Worm (Caenorhabditis elegans): ENCODE results near the gene frpr-9.

Gene frpr-9

DNA sequence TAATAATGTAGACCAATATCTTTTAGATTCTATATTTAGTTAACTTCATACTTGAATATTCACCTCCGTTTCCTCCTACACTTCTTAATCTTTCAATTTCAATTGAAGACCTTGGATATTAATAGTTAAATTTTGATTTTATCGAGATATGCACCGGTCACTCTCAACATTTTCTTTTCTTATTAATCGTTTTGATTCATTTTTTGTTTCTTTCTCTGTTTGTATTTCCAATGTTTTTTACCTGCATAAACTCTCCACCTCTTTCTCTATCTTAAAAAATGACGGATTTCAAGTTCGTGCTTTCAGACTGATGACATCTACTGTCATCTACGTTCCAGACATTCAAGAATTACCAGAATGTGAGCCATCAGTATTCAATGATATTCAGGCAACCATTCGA, at the start of gene frpr-9:
Gene frpr-9 (plus strand): TSS at position 301 of the 400 bp plus-strand sequence.
- no peak for TF ChIP-seq nhr-28 (tag; optimal IDR thresholded peaks at IDR 0.05)
- TF ChIP-seq ham-2 (GFP tag; optimal IDR thresholded peaks at IDR 0.05) = no peak
- TF ChIP-seq unc-120 (tag; optimal IDR thresholded peaks at IDR 0.05; ENCODE audit: poor library complexity, severe bottlenecking) = no peak
- no peak for TF ChIP-seq mep-1 (tag; optimal IDR thresholded peaks at IDR 0.05)
- TF ChIP-seq hlh-1 (tag; optimal IDR thresholded peaks at IDR 0.05) = no peak
- TF ChIP-seq bed-3 (GFP tag; optimal IDR thresholded peaks at IDR 0.05) = no peak
- no peak for TF ChIP-seq mls-2 (tag; optimal IDR thresholded peaks at IDR 0.05)
- TF ChIP-seq ceh-43 (GFP tag; optimal IDR thresholded peaks at IDR 0.05) = no peak
- no peak for TF ChIP-seq nhr-2 (tag; optimal IDR thresholded peaks at IDR 0.05)
- TF ChIP-seq M03D4.4 (tag; optimal IDR thresholded peaks at IDR 0.05) = no peak
- no peak for TF ChIP-seq ceh-83 (GFP tag; optimal IDR thresholded peaks at IDR 0.05)

DNA sequence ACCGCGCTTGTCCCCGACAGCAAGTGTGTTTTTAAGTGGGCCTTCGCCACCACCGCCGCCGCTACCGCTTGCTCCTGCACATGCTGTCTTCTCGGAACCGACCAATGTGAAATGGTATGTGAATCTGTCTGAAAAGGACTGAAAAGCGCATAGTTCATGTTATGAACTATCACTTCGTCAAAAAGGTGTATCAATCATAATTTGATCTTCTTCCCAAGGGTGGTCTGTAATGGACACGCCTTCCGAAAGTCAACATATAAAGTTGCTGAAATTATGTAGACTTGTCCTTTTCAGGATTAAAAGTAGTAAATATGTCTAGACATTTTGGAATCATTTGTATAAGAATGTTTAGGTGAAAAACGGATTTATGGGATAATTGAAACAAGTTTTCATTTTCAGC, 49.7 kb upstream of the frpr-9 start, which contains the start of gene zip-9:
Gene zip-9 (plus strand): TSS at position 301 of the 400 bp plus-strand sequence.
- TF ChIP-seq pha-4 (tag; optimal IDR thresholded peaks at IDR 0.05) = no peak
- TF ChIP-seq cnd-1 (tag; optimal IDR thresholded peaks at IDR 0.05) = no peak
- no peak for TF ChIP-seq ces-1 (GFP tag; optimal IDR thresholded peaks at IDR 0.05)
- no peak for TF ChIP-seq zip-8 (tag; optimal IDR thresholded peaks at IDR 0.05)
- TF ChIP-seq bed-3 (GFP tag; optimal IDR thresholded peaks at IDR 0.05) = no peak
- no peak for TF ChIP-seq nhr-28 (tag; optimal IDR thresholded peaks at IDR 0.05)
- TF ChIP-seq nhr-12 (tag; optimal IDR thresholded peaks at IDR 0.05) = no peak
- TF ChIP-seq lin-32 (GFP tag; optimal IDR thresholded peaks at IDR 0.05) = no peak
- TF ChIP-seq ham-2 (GFP tag; optimal IDR thresholded peaks at IDR 0.05) = no peak
- TF ChIP-seq nhr-2 (tag; optimal IDR thresholded peaks at IDR 0.05) = no peak
- no peak for TF ChIP-seq M03D4.4 (tag; optimal IDR thresholded peaks at IDR 0.05)
- TF ChIP-seq ceh-83 (GFP tag; optimal IDR thresholded peaks at IDR 0.05) = no peak
- TF ChIP-seq unc-62 (GFP tag; optimal IDR thresholded peaks at IDR 0.05) = no peak
- no peak for TF ChIP-seq lsy-2 (tag; optimal IDR thresholded peaks at IDR 0.05)
- no peak for TF ChIP-seq hlh-1 (tag; optimal IDR thresholded peaks at IDR 0.05)
- no peak for TF ChIP-seq mep-1 (tag; optimal IDR thresholded peaks at IDR 0.05)
- TF ChIP-seq blmp-1 (tag; optimal IDR thresholded peaks at IDR 0.05) = no peak
- no peak for TF ChIP-seq ceh-39 (tag; optimal IDR thresholded peaks at IDR 0.05)
- no peak for TF ChIP-seq sptf-1 (tag; optimal IDR thresholded peaks at IDR 0.05)

DNA sequence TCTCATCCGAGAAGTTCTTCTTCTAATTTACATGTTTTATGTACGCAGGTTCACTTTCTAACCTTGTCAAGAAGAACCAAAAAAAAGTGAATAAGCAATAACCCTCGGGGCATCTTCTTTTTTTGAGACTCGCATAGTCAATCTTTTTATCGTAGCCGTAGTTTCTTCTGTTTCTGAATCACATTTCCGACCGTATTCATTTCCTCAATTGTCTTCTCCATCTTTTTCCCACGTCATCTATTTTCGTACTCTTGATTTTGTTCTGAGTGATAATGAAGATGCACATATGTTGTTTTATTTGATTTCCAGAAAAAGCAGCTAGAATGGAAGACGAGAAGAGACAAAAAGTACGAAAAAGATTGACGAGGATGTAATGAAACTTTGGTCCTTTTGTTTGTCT, 47.0 kb upstream of the frpr-9 start:
- TF ChIP-seq sem-2 (GFP tag; optimal IDR thresholded peaks at IDR 0.05) (no peak), ces-1 (GFP tag; optimal IDR thresholded peaks at IDR 0.05) (peak; percentile 28)

DNA sequence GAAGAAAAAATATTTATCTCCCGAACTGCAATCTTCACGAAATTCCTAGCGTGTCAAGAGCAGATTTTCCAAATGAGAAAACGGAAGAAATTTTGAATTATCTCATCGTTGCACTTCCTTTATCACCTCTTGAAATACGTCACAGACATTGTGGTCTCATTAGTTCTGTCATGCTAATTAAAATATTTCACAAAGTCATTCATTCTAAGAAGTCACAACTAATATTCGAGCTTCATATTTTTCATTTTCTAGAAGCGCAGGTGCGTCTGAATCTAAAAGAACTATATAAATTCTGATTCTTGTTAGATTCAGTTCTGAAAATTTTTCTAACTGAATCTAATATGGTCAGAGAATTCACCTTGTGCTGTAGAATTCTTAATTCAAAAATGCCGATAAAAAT, 44.7 kb upstream of the frpr-9 start:
- TF ChIP-seq lin-13 (tag; optimal IDR thresholded peaks at IDR 0.05) (no peak), ces-1 (GFP tag; optimal IDR thresholded peaks at IDR 0.05) (no peak), ceh-39 (tag; optimal IDR thresholded peaks at IDR 0.05) (no peak), unc-62 (GFP tag; optimal IDR thresholded peaks at IDR 0.05) (no peak), ham-2 (GFP tag; optimal IDR thresholded peaks at IDR 0.05) (no peak), elt-3 (tag; optimal IDR thresholded peaks at IDR 0.05) (no peak)

DNA sequence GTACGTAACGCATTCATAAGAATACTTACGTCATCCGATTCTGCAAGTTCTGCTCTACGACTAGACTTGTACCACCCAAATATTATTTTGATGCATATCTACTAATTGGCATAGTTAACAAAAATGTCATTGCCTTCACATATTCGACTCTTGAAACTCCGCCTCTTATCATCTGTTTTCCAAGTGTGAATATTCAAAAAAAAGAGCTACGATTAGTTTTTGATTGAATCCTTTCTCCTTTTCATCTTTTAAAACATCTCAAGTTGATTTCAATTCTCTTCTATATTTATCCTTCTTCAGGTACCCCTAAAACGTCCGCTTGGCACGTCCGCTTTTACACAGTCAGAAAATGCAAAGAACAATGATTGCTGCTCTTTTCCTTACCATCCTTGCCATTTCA, 44.0 kb upstream of the frpr-9 start, which contains the start of gene F17C11.2:
Gene F17C11.2 (plus strand): TSS at position 301 of the 400 bp plus-strand sequence.
- no peak for TF ChIP-seq unc-39 (tag; optimal IDR thresholded peaks at IDR 0.05)
- TF ChIP-seq tbx-8 (GFP tag; optimal IDR thresholded peaks at IDR 0.05) = no peak
- no peak for TF ChIP-seq lin-13 (tag; optimal IDR thresholded peaks at IDR 0.05)
- no peak for TF ChIP-seq elt-3 (tag; optimal IDR thresholded peaks at IDR 0.05)
- TF ChIP-seq ceh-39 (tag; optimal IDR thresholded peaks at IDR 0.05) = no peak
- TF ChIP-seq nhr-237 (tag; optimal IDR thresholded peaks at IDR 0.05) = no peak
- TF ChIP-seq drap-1 (GFP tag; optimal IDR thresholded peaks at IDR 0.05) = no peak
- TF ChIP-seq nhr-76 (tag; optimal IDR thresholded peaks at IDR 0.05) = no peak
- TF ChIP-seq nhr-28 (tag; optimal IDR thresholded peaks at IDR 0.05) = no peak
- TF ChIP-seq ceh-43 (GFP tag; optimal IDR thresholded peaks at IDR 0.05) = no peak
- TF ChIP-seq lsy-2 (tag; optimal IDR thresholded peaks at IDR 0.05) = no peak
- no peak for TF ChIP-seq mep-1 (tag; optimal IDR thresholded peaks at IDR 0.05)
- no peak for TF ChIP-seq zip-8 (tag; optimal IDR thresholded peaks at IDR 0.05)
- TF ChIP-seq snpc-4 (tag; optimal IDR thresholded peaks at IDR 0.05) = no peak

DNA sequence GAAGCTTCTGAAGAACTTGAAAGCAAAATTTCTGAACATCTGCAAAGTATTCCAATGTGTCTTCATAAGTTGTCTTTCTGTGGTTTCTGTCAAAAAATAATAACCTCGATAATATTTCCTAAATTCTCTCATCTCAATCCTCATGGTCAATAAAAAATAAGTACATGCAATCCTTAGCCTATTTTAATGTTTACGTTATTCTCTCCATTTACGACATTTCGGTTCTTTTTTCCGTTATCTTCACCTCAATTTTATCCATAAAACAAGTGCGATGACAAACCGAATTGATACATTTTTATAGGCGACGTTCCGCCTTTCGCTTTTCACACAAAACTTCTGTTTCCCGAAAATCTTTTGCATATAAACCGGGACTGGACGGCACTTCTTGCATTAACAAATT, 42.4 kb upstream of the frpr-9 start, which contains the start of gene col-153:
Gene col-153 (plus strand): TSS at position 301 of the 400 bp plus-strand sequence.
- TF ChIP-seq hlh-1 (tag; optimal IDR thresholded peaks at IDR 0.05) = no peak
- no peak for TF ChIP-seq M03D4.4 (tag; optimal IDR thresholded peaks at IDR 0.05)
- TF ChIP-seq ceh-43 (GFP tag; optimal IDR thresholded peaks at IDR 0.05) = no peak
- TF ChIP-seq snpc-4 (tag; optimal IDR thresholded peaks at IDR 0.05) = no peak
- TF ChIP-seq nhr-2 (tag; optimal IDR thresholded peaks at IDR 0.05) = no peak
- TF ChIP-seq nhr-237 (tag; optimal IDR thresholded peaks at IDR 0.05) = no peak
- TF ChIP-seq nhr-12 (tag; optimal IDR thresholded peaks at IDR 0.05) = no peak
- no peak for TF ChIP-seq blmp-1 (tag; optimal IDR thresholded peaks at IDR 0.05)
- no peak for TF ChIP-seq ham-2 (GFP tag; optimal IDR thresholded peaks at IDR 0.05)

All from whole organism, mixed stage, embryonic.